Worm (Caenorhabditis elegans) whole organism, L2 larva: ENCODE results near the gene nlp-11.

Experiments used
- R02D3.7 ChIP-seq: fragments of 150-350 bp; optimal IDR thresholded peaks from 2 replicates; lab custom pipeline; 2014; ENCODE audit warnings: missing biosample characterization, missing genetic modification characterization
- alr-1 ChIP-seq: fragments of 150-350 bp; optimal IDR thresholded peaks from 2 replicates; lab custom pipeline; 2014; ENCODE audit warnings: missing biosample characterization, missing genetic modification characterization
- ama-1 ChIP-seq: fragments of 150-350 bp; optimal IDR thresholded peaks from 2 replicates; lab custom pipeline; 2018; ENCODE audit warnings: inconsistent platforms
- ceh-82 ChIP-seq: fragments of 150-350 bp; optimal IDR thresholded peaks from 2 replicates; lab custom pipeline; 2014; ENCODE audit warnings: missing biosample characterization, missing genetic modification characterization
- dmd-4 ChIP-seq: sonication (generic microtip); optimal IDR thresholded peaks from 2 replicates; lab custom pipeline; 2017; ENCODE audit warnings: missing biosample characterization, missing genetic modification characterization
- gmeb-1 ChIP-seq: fragments of 150-350 bp; optimal IDR thresholded peaks from 2 replicates; lab custom pipeline; 2014; ENCODE audit warnings: missing biosample characterization, missing genetic modification characterization
- mab-5 ChIP-seq: fragments of 150-350 bp; optimal IDR thresholded peaks from 2 replicates; lab custom pipeline; 2014; ENCODE audit warnings: missing biosample characterization, missing genetic modification characterization
- nhr-11 ChIP-seq: fragments of 150-350 bp; optimal IDR thresholded peaks from 2 replicates; lab custom pipeline; 2014; ENCODE audit warnings: missing biosample characterization, missing genetic modification characterization
- skn-1 ChIP-seq: sonication (generic microtip); optimal IDR thresholded peaks from 2 replicates; lab custom pipeline; 2017; ENCODE audit warnings: missing biosample characterization, missing genetic modification characterization
- unc-62 ChIP-seq: fragments of 150-350 bp; optimal IDR thresholded peaks from 2 replicates; lab custom pipeline; 2014; ENCODE audit warnings: missing biosample characterization, missing genetic modification reagents, missing genetic modification characterization

ce11 chrII:9665577-9665976 is 26.2 kb downstream of the nlp-11 start, which contains the start of gene ZK1320.5:
- TF ChIP-seq ceh-82 (no peak), skn-1 (tag; lab: Kevin White, UChicago) (no peak), unc-62 (GFP tag; lab: Kevin White, UChicago) (no peak), gmeb-1 (tag; lab: Kevin White, UChicago) (no peak), R02D3.7 (tag; lab: Kevin White, UChicago) (no peak), dmd-4 (tag; lab: Kevin White, UChicago) (no peak), mab-5 (tag; lab: Kevin White, UChicago) (no peak), ama-1 (lab: Kevin White, UChicago) (no peak), nhr-11 (tag; lab: Kevin White, UChicago) (no peak), alr-1 (tag; lab: Kevin White, UChicago) (no peak)
